Worm (Caenorhabditis elegans): Measurements from ENCODE around the gene E02H4.5.

E02H4.5 gene

ce11 chrX:14255031-14255430 is at the start of gene E02H4.5:
E02H4.5 (minus strand) TSS chrX:14255131.
- TF ChIP-seq him-1 (tag; optimal IDR thresholded peaks at IDR 0.05) (no peak), dao-5 (tag; optimal IDR thresholded peaks at IDR 0.05) (no peak), W03F9.2 (tag; optimal IDR thresholded peaks at IDR 0.05) (no peak)

- no peak for TF ChIP-seq dao-5 (tag; optimal IDR thresholded peaks at IDR 0.05)
- no peak for TF ChIP-seq him-1 (tag; optimal IDR thresholded peaks at IDR 0.05)
- no peak for TF ChIP-seq W03F9.2 (tag; optimal IDR thresholded peaks at IDR 0.05)
Observed at ce11 chrX:14303078-14303477, 48.1 kb upstream of the E02H4.5 start, which contains the start of gene C11H1.5. C11H1.5 (minus strand) TSS chrX:14303178.

- no peak for TF ChIP-seq dao-5 (tag; optimal IDR thresholded peaks at IDR 0.05)
- TF ChIP-seq W03F9.2 (tag; optimal IDR thresholded peaks at IDR 0.05) = no peak
- peak; percentile 48 for TF ChIP-seq him-1 (tag; optimal IDR thresholded peaks at IDR 0.05)
Observed at ce11 chrX:14297209-14297608, 42.3 kb upstream of the E02H4.5 start.

DNA sequence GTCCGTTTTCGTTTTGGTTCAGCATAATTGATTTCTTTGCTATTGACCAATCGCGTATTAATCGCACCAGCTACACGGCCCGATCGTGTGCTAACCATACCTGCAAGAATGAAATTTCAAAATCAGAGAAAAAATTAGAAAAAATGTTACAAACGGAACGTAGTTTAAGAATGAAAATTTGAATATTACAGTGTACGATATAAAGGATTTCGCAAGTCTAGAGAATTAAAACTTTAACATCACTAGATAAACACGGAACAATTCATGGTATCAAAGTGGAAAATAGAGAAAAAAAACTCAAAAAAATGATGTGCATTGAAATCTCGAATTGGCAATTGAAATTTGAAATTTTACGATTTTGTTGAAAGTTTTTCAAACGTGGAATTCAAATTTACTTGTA is 41.6 kb upstream of the E02H4.5 start, which contains the start of gene madd-3:
madd-3 (minus strand) TSS at position 101 of the 400 bp plus-strand sequence.
- TF ChIP-seq W03F9.2 (tag; optimal IDR thresholded peaks at IDR 0.05) (no peak), dao-5 (tag; optimal IDR thresholded peaks at IDR 0.05) (no peak), him-1 (tag; optimal IDR thresholded peaks at IDR 0.05) (no peak)

DNA sequence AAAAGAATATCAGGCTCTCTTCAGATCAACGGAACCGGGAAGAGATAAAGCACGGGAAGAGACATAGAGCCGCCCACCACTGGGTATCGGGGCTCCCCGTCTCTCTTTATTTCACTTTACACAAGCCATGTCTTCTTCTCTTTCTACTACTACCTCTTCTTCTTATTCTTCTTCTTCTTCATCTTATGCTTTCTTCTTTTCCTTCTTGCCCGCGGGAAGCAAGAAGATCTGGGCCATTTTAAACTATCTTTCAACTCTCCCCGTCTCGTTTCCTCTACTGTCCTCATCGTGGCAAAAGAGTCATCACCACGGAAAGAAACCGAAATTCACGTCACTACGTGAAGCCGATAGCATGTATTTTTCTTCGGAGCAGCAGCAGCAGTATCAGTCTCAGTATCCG is 37.7 kb upstream of the E02H4.5 start:
- TF ChIP-seq W03F9.2 (tag; optimal IDR thresholded peaks at IDR 0.05) (no peak), him-1 (tag; optimal IDR thresholded peaks at IDR 0.05) (no peak), dao-5 (tag; optimal IDR thresholded peaks at IDR 0.05) (no peak)

DNA sequence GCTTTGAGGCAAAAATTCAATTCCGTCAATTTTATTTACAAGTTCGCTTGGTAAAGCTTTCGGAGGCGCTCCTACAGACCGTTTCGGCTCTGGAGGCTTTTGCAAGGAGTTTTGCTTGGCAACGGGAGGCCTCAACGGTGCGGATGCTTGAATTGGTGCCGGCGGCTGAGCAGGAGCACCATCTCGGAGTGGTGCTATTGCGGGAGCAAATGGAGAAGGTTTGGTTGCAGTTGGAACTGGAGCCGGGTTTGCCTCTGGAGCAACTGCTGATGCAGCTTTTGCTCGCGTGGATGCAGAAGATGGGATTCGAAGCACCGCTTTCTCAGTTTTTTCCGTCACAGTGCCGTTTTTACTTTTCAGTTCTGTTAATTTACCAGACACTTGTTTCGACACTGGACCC is 35.1 kb upstream of the E02H4.5 start:
- TF ChIP-seq him-1 (tag; optimal IDR thresholded peaks at IDR 0.05) = no peak
- TF ChIP-seq dao-5 (tag; optimal IDR thresholded peaks at IDR 0.05) = no peak
- no peak for TF ChIP-seq W03F9.2 (tag; optimal IDR thresholded peaks at IDR 0.05)

DNA sequence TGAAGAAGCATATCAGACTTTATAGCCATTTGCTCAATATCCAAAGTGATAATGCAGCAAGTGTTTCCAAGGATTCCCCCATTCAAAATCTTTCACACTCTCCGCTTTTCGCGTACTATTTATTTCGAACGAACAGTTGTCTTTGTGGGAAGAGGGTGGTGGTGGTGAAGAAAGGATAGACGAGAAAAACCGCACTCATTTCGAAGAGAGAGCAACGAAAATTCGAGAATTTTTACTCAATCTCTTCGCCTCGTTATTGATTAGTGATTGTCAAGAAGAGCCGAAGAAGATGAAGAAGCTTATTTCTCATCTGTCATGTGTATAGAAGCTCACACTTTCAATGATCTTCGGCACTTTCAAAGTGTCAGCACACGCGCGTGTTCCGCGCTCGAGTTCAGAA is 33.0 kb upstream of the E02H4.5 start:
- no peak for TF ChIP-seq him-1 (tag; optimal IDR thresholded peaks at IDR 0.05)
- TF ChIP-seq W03F9.2 (tag; optimal IDR thresholded peaks at IDR 0.05) = no peak
- no peak for TF ChIP-seq dao-5 (tag; optimal IDR thresholded peaks at IDR 0.05)

DNA sequence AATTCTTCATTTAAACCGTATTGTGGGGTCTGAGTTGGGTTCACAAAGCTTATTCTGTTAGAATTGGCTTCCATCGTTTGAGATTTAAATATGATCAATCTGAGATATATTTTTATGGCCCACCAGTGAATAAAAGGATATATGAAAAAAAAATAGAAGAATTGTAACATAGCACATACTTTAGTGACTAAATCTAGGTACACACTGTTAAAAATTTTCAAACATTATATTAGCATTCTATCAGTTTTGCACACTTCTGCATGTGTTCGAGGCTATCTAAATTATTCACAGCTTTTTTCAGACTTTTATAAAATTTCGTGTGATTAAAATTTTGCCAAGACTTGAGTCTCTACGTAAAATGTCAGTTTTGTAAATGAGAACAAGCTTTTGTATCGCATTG is 26.6 kb upstream of the E02H4.5 start, which contains the start of gene E02H4.2:
E02H4.2 (minus strand) TSS at position 101 of the 400 bp plus-strand sequence.
- TF ChIP-seq W03F9.2 (tag; optimal IDR thresholded peaks at IDR 0.05) (no peak), him-1 (tag; optimal IDR thresholded peaks at IDR 0.05) (no peak), dao-5 (tag; optimal IDR thresholded peaks at IDR 0.05) (no peak)

- TF ChIP-seq W03F9.2 (tag; optimal IDR thresholded peaks at IDR 0.05) (no peak), him-1 (tag; optimal IDR thresholded peaks at IDR 0.05) (no peak), dao-5 (tag; optimal IDR thresholded peaks at IDR 0.05) (no peak)
Observed at ce11 chrX:14267781-14268180, 12.8 kb upstream of the E02H4.5 start, which contains the start of gene del-1. del-1 (plus strand) TSS chrX:14268081.

ce11 chrX:14267170-14267569 is 12.2 kb upstream of the E02H4.5 start:
- TF ChIP-seq dao-5 (tag; optimal IDR thresholded peaks at IDR 0.05) (no peak), W03F9.2 (tag; optimal IDR thresholded peaks at IDR 0.05) (no peak), him-1 (tag; optimal IDR thresholded peaks at IDR 0.05) (no peak)

ce11 chrX:14263473-14263872 is 8.5 kb upstream of the E02H4.5 start, which contains the start of gene E02H4.8:
E02H4.8 (minus strand) TSS chrX:14263573.
- TF ChIP-seq W03F9.2 (tag; optimal IDR thresholded peaks at IDR 0.05) (no peak), dao-5 (tag; optimal IDR thresholded peaks at IDR 0.05) (no peak)

DNA sequence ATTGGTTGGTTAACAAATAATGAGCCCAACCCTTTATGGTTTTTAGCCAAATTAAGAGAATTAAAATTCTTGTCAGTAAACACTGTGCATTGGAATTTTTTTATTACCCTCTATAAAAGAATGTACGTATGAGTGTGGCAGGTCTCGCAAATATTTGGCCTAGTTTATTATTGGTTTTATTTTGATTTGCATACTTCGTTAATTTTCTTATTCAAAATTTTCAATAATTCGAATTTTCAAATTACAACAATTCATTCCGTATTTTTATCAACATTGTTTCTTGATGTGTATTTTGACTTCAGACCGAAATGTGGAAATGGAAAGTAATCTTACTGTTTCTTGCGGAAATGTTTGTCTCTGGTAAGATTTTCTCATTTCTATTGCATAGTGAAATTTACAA is 2.7 kb upstream of the E02H4.5 start, which contains the start of gene E02H4.4:
E02H4.4 (plus strand) TSS at position 301 of the 400 bp plus-strand sequence.
- TF ChIP-seq W03F9.2 (tag; optimal IDR thresholded peaks at IDR 0.05) = no peak
- TF ChIP-seq him-1 (tag; optimal IDR thresholded peaks at IDR 0.05) = no peak
- TF ChIP-seq dao-5 (tag; optimal IDR thresholded peaks at IDR 0.05) = no peak

DNA sequence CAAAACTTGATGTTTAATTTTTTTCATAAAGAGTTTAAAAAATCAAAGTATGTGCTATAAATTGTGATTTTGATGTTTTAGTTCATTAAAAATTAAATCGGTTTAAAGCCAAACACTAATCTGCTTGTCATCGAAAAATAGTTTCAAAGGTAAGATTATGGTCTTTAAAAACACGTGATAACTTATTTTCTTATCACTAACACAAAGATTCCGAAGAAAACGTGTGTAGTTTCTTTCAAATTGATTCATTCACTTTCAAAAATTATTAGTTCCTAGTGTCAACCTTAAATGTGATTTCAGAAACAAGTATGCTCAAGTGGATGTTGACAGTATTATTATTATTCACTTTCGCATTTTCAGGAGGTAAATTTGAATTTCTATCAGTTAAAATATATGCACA is 1.0 kb upstream of the E02H4.5 start, which contains the start of gene E02H4.7:
E02H4.7 (plus strand) TSS at position 301 of the 400 bp plus-strand sequence.
- TF ChIP-seq dao-5 (tag; optimal IDR thresholded peaks at IDR 0.05) (no peak), W03F9.2 (tag; optimal IDR thresholded peaks at IDR 0.05) (no peak), him-1 (tag; optimal IDR thresholded peaks at IDR 0.05) (no peak)

DNA sequence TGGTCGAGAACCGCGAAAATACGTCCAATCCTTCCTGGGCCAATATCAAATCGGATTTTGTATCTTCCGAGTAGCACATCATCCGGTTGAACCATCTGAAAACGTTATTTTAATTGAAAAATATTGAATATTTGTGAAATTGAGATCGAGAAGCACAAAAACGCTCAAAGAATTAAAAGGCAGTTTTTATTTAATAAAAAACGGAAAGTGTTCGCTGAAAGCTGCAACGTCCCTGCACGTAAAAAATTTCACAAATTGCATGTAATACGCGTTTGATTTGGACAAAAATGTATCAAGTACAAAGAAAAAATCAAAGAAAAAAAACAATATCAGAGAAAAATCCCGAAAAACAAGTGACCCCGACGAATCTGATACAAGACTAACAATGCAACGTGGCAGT is 2.9 kb downstream of the E02H4.5 start, which contains the start of gene E02H4.6:
E02H4.6 (minus strand) TSS at position 101 of the 400 bp plus-strand sequence.
- TF ChIP-seq him-1 (tag; optimal IDR thresholded peaks at IDR 0.05) = no peak

DNA sequence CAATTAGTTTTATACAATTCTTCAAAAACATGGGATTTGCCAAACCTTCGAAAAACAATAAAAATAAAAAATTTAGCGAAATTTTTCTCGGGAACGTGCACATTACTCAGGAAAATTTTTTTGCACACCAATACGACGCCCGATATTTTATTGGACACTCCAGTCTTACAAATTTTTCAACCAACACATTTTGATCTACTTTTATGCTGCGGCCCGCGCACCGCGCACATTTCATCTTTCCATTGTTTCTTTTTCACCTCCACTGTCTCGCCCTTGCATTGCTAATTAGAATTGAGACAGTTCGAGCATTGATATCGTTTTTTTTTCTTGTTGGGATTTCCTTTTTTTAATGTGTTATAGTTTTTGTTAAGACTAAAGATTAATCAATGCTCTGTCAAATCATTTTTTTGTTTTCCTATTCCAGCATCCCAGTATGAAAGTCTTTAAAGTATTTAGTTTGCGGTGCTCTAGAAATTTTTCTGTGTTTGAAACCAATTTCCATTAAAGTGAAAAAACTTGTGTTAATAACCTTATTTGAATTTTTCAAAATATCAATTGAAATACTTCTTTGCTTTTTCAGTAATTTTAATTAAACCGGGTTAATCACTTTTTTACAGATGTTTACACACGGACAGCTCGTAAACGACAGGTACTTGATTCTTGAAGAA is 7.4 kb downstream of the E02H4.5 start, which contains the start of gene K04C1.5:
K04C1.5 (plus strand) TSS at position 618 of the 668 bp plus-strand sequence.
- no peak for TF ChIP-seq dao-5 (tag; optimal IDR thresholded peaks at IDR 0.05)
- no peak for TF ChIP-seq W03F9.2 (tag; optimal IDR thresholded peaks at IDR 0.05)
- TF ChIP-seq him-1 (tag; optimal IDR thresholded peaks at IDR 0.05) = no peak

All from whole organism, L4/young adult.